Worm (Caenorhabditis elegans) whole organism, early embryonic: ENCODE results near the gene papl-1.

Source experiments
- F13C5.2 ChIP-seq: sonication (generic microtip); optimal IDR thresholded peaks from 2 replicates; lab custom pipeline; 2017; ENCODE audit warnings: mild to moderate bottlenecking, missing genetic modification characterization, inconsistent platforms, missing compliant biosample characterization
- aly-1 ChIP-seq: sonication (generic microtip); optimal IDR thresholded peaks from 2 replicates; lab custom pipeline; 2016; ENCODE audit warnings: missing genetic modification characterization, missing compliant biosample characterization
- ama-1 ChIP-seq: fragments of 150-350 bp; optimal IDR thresholded peaks from 2 replicates; lab custom pipeline; 2014
- ceh-13 ChIP-seq: fragments of 200-800 bp; sonication (Bioruptor generic); optimal IDR thresholded peaks from 2 replicates; lab custom pipeline; 2018; ENCODE audit warnings: mild to moderate bottlenecking, missing genetic modification characterization, missing compliant biosample characterization
- hmbx-1 ChIP-seq: sonication (generic microtip); optimal IDR thresholded peaks from 2 replicates; lab custom pipeline; 2016; ENCODE audit warnings: mild to moderate bottlenecking, missing genetic modification characterization, missing compliant biosample characterization
- pes-1 ChIP-seq: fragments of 200-800 bp; sonication (Bioruptor generic); IDR thresholded peaks from 2 replicates; pipeline ENCODE4 v1.3.6; 2022; ENCODE audit warnings: missing genetic modification reagents, missing genetic modification characterization, missing compliant biosample characterization
- sea-1 ChIP-seq: fragments of 200-800 bp; sonication (Bioruptor generic); conservative IDR thresholded peaks from 2 replicates; pipeline ENCODE4 v1.3.6; 2022; ENCODE audit warnings: missing genetic modification characterization, missing compliant biosample characterization
- tbx-11 ChIP-seq: fragments of 200-800 bp; sonication (Bioruptor generic); IDR thresholded peaks from 2 replicates; pipeline ENCODE4 v1.3.6; 2022; ENCODE audit warnings: missing genetic modification characterization, missing compliant biosample characterization
- tbx-37 ChIP-seq: fragments of 200-800 bp; sonication (Bioruptor generic); conservative IDR thresholded peaks from 2 replicates; pipeline ENCODE4 v1.3.6; 2022; ENCODE audit warnings: missing genetic modification reagents, missing genetic modification characterization, missing compliant biosample characterization
- tra-4 ChIP-seq: sonication (generic microtip); optimal IDR thresholded peaks from 2 replicates; lab custom pipeline; 2017; ENCODE audit warnings: missing genetic modification characterization, missing compliant biosample characterization

DNA sequence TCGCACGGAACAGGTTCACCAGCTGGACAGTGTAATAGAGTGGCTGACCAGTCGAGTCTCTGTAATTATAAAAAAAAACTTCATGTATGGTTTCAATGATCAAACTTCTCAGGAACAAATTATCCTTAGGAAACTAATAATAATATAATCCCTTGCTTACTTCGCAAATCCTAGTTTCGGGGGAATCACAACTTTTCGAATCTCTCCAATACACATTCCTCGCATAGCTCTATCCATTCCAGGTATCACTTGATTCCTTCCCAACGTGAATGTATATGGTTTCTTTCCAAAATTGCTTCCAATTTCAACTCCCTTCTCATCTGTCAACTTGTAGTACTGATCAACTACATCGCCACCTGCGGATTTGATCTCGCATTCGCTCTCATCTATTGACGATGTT, 26.8 kb upstream of the papl-1 start:
- TF ChIP-seq sea-1 (GFP tag; lab: Robert Waterston, UW), result no peak
- no peak for TF ChIP-seq tbx-37 (GFP tag; lab: Robert Waterston, UW)
- TF ChIP-seq tbx-11 (GFP tag; lab: Robert Waterston, UW), result no peak
- TF ChIP-seq ama-1 (lab: Kevin White, UChicago), result no peak
- no peak for TF ChIP-seq tra-4 (tag; lab: Kevin White, UChicago)
- TF ChIP-seq hmbx-1 (tag; lab: Kevin White, UChicago), result no peak
- TF ChIP-seq aly-1 (tag; lab: Kevin White, UChicago), result no peak
- no peak for TF ChIP-seq F13C5.2 (tag; lab: Kevin White, UChicago)
- no peak for TF ChIP-seq ceh-13 (GFP tag; lab: Kevin White, UChicago)
- no peak for TF ChIP-seq pes-1 (GFP tag; lab: Robert Waterston, UW)
